Worm (Caenorhabditis elegans) whole organism, L1 larva: ENCODE data around the gene C45B2.3.
A peak's percentile ranks its signal among the peaks of the same experiment; 100 is the strongest.

Experiments
- F16B12.6 ChIP-seq: fragments of 150-350 bp; optimal IDR thresholded peaks from 2 replicates; lab custom pipeline; 2014; ENCODE audit warnings: missing biosample characterization, missing genetic modification characterization
- Y116A8C.19 ChIP-seq: sonication (generic microtip); optimal IDR thresholded peaks from 2 replicates; lab custom pipeline; 2016; ENCODE audit warnings: missing compliant biosample characterization, missing genetic modification characterization, borderline replicate concordance
- alr-1 ChIP-seq: fragments of 200-800 bp; sonication (Bioruptor generic); optimal IDR thresholded peaks from 2 replicates; lab custom pipeline; 2018; ENCODE audit warnings: borderline replicate concordance, mild to moderate bottlenecking, missing genetic modification characterization, missing compliant biosample characterization
- aly-2 ChIP-seq: fragments of 150-350 bp; optimal IDR thresholded peaks from 2 replicates; lab custom pipeline; 2014; ENCODE audit warnings: missing biosample characterization, missing genetic modification characterization
- blmp-1 ChIP-seq: fragments of 150-350 bp; optimal IDR thresholded peaks from 2 replicates; lab custom pipeline; 2014; ENCODE audit warnings: missing biosample characterization, missing genetic modification characterization
- ceh-82 ChIP-seq, 3 experiments: fragments of 150-350 bp in 1 of 3; sonication (generic microtip) in 2 of 3; optimal IDR thresholded peaks; 2 replicates each; lab custom pipeline; 2014 to 2017; ENCODE audit warnings: missing biosample characterization in 3 of 3, missing genetic modification characterization in 3 of 3
- ces-1 ChIP-seq: fragments of 150-350 bp; optimal IDR thresholded peaks from 2 replicates; lab custom pipeline; 2014; ENCODE audit warnings: missing biosample characterization, missing genetic modification reagents, missing genetic modification characterization
- dpl-1 ChIP-seq, 3 experiments: fragments of 150-350 bp in 2 of 3; sonication (generic microtip) in 1 of 3; optimal IDR thresholded peaks; 2 replicates each; lab custom pipeline; 2014 to 2017; ENCODE audit warnings: missing biosample characterization in 3 of 3, missing genetic modification characterization in 3 of 3, missing genetic modification reagents in 3 of 3
- efl-1 ChIP-seq, 4 experiments: fragments of 150-350 bp; optimal IDR thresholded peaks in 3 of 4; peaks in 1 of 4; 1 replicate in 1 of 4; 2 replicates in 3 of 4; lab custom pipeline; 2014; ENCODE audit warnings: missing biosample characterization in 2 of 4, missing genetic modification characterization in 2 of 4, missing genetic modification reagents in 2 of 4
- efl-3 ChIP-seq: fragments of 200-800 bp; sonication (Bioruptor generic); optimal IDR thresholded peaks from 2 replicates; lab custom pipeline; 2018; ENCODE audit warnings: mild to moderate bottlenecking, missing genetic modification characterization, missing compliant biosample characterization
- elt-2 ChIP-seq: sonication (generic microtip); optimal IDR thresholded peaks from 2 replicates; lab custom pipeline; 2016; ENCODE audit warnings: missing genetic modification characterization, mild to moderate bottlenecking, inconsistent platforms, missing compliant biosample characterization, missing genetic modification reagents
- elt-3 ChIP-seq, 6 experiments: fragments of 150-350 bp in 1 of 6; sonication (generic microtip); optimal IDR thresholded peaks; 2 replicates each; lab custom pipeline; 2017 to 2018; ENCODE audit warnings: missing biosample characterization in 6 of 6, missing genetic modification characterization in 6 of 6, inconsistent platforms in 1 of 6
- ets-5 ChIP-seq: fragments of 200-800 bp; sonication (Bioruptor generic); IDR thresholded peaks from 2 replicates; pipeline ENCODE4 v1.3.6; 2022; ENCODE audit warnings: missing genetic modification characterization, missing compliant biosample characterization
- fkh-10 ChIP-seq: sonication (generic microtip); optimal IDR thresholded peaks from 2 replicates; lab custom pipeline; 2017; ENCODE audit warnings: missing biosample characterization, missing genetic modification reagents, missing genetic modification characterization
- fkh-4 ChIP-seq: sonication (generic microtip); optimal IDR thresholded peaks from 2 replicates; lab custom pipeline; 2016; ENCODE audit warnings: missing compliant biosample characterization, missing genetic modification characterization, borderline replicate concordance
- fkh-8 ChIP-seq: sonication (generic microtip); optimal IDR thresholded peaks from 2 replicates; lab custom pipeline; 2016; ENCODE audit warnings: mild to moderate bottlenecking, missing genetic modification characterization, missing compliant biosample characterization
- hlh-17 ChIP-seq: fragments of 200-800 bp; sonication (Bioruptor generic); optimal IDR thresholded peaks from 2 replicates; lab custom pipeline; 2018; ENCODE audit warnings: missing genetic modification characterization, mild to moderate bottlenecking, missing compliant biosample characterization, moderate library complexity, borderline replicate concordance
- hpl-2 ChIP-seq: fragments of 150-350 bp; optimal IDR thresholded peaks from 2 replicates; lab custom pipeline; 2014; ENCODE audit warnings: missing biosample characterization, missing genetic modification reagents, missing genetic modification characterization
- isw-1 ChIP-seq: fragments of 200-800 bp; sonication (Bioruptor generic); IDR thresholded peaks from 2 replicates; pipeline ENCODE4 v1.3.6; 2022; ENCODE audit warnings: missing genetic modification characterization, missing compliant biosample characterization
- jun-1 ChIP-seq: fragments of 150-350 bp; optimal IDR thresholded peaks from 2 replicates; lab custom pipeline; 2014; ENCODE audit warnings: missing biosample characterization, missing genetic modification reagents, missing genetic modification characterization
- lin-13 ChIP-seq: fragments of 150-350 bp; optimal IDR thresholded peaks from 2 replicates; lab custom pipeline; 2014; ENCODE audit warnings: missing biosample characterization, missing genetic modification reagents, missing genetic modification characterization
- lin-35 ChIP-seq, 2 experiments: fragments of 150-350 bp; optimal IDR thresholded peaks; 2 replicates each; lab custom pipeline; 2014; ENCODE audit warnings: missing biosample characterization in 2 of 2, missing genetic modification characterization in 2 of 2, missing genetic modification reagents in 2 of 2
- lir-3 ChIP-seq: sonication (generic microtip); optimal IDR thresholded peaks from 2 replicates; lab custom pipeline; 2016; ENCODE audit warnings: mild to moderate bottlenecking, missing genetic modification characterization, moderate library complexity, missing compliant biosample characterization; ENCODE audit not compliant: poor library complexity
- lsy-2 ChIP-seq, 2 experiments: fragments of 150-350 bp; optimal IDR thresholded peaks; 2 replicates each; lab custom pipeline; 2014; ENCODE audit warnings: missing biosample characterization in 2 of 2, missing genetic modification characterization in 2 of 2
- mdl-1 ChIP-seq, 2 experiments: fragments of 150-350 bp; optimal IDR thresholded peaks; 2 replicates each; lab custom pipeline; 2014 to 2017; ENCODE audit warnings: missing biosample characterization in 2 of 2, missing genetic modification characterization in 2 of 2, inconsistent platforms in 1 of 2
- mef-2 ChIP-seq: fragments of 150-350 bp; optimal IDR thresholded peaks from 2 replicates; lab custom pipeline; 2014; ENCODE audit warnings: missing biosample characterization, missing genetic modification characterization
- mep-1 ChIP-seq: fragments of 150-350 bp; optimal IDR thresholded peaks from 2 replicates; lab custom pipeline; 2014; ENCODE audit warnings: missing biosample characterization, missing genetic modification characterization
- nhr-11 ChIP-seq: fragments of 150-350 bp; optimal IDR thresholded peaks from 2 replicates; lab custom pipeline; 2014; ENCODE audit warnings: missing biosample characterization, missing genetic modification characterization
- nhr-28 ChIP-seq: fragments of 150-350 bp; optimal IDR thresholded peaks from 2 replicates; lab custom pipeline; 2014; ENCODE audit warnings: missing biosample characterization, missing genetic modification characterization
- nhr-76 ChIP-seq: sonication (generic microtip); optimal IDR thresholded peaks from 2 replicates; lab custom pipeline; 2017; ENCODE audit warnings: missing biosample characterization, missing genetic modification characterization
- nhr-77 ChIP-seq: fragments of 150-350 bp; optimal IDR thresholded peaks from 2 replicates; lab custom pipeline; 2014; ENCODE audit warnings: missing biosample characterization, missing genetic modification characterization
- nhr-85 ChIP-seq: sonication (generic microtip); peaks from one replicate; lab custom pipeline; 2016; ENCODE audit warnings: missing genetic modification characterization, inconsistent platforms, missing compliant biosample characterization
- pag-3 ChIP-seq: sonication (generic microtip); optimal IDR thresholded peaks from 2 replicates; lab custom pipeline; 2017; ENCODE audit warnings: missing genetic modification characterization, mild to moderate bottlenecking, missing compliant biosample characterization, antibody characterized with exemption, borderline replicate concordance; ENCODE audit not compliant: insufficient read depth
- pax-3 ChIP-seq: fragments of 200-800 bp; sonication (Bioruptor generic); optimal IDR thresholded peaks from 2 replicates; lab custom pipeline; 2018; ENCODE audit warnings: mild to moderate bottlenecking, missing genetic modification characterization, moderate library complexity, missing compliant biosample characterization
- pqm-1 ChIP-seq: sonication (generic microtip); optimal IDR thresholded peaks from 3 replicates; lab custom pipeline; 2017; ENCODE audit warnings: missing biosample characterization, missing genetic modification characterization
- rnt-1 ChIP-seq: sonication (generic microtip); optimal IDR thresholded peaks from 2 replicates; lab custom pipeline; 2016; ENCODE audit warnings: mild to moderate bottlenecking, missing genetic modification characterization, moderate library complexity, missing compliant biosample characterization
- skn-1 ChIP-seq: fragments of 150-350 bp; optimal IDR thresholded peaks from 2 replicates; lab custom pipeline; 2014; ENCODE audit warnings: missing biosample characterization, missing genetic modification characterization
- snpc-4 ChIP-seq: fragments of 150-350 bp; optimal IDR thresholded peaks from 2 replicates; lab custom pipeline; 2014; ENCODE audit warnings: missing biosample characterization, missing genetic modification characterization
- sup-37 ChIP-seq: fragments of 200-800 bp; sonication (Bioruptor generic); optimal IDR thresholded peaks from 2 replicates; lab custom pipeline; 2018; ENCODE audit warnings: mild to moderate bottlenecking, missing genetic modification characterization, missing compliant biosample characterization
- swsn-7 ChIP-seq: sonication (generic microtip); optimal IDR thresholded peaks from 2 replicates; lab custom pipeline; 2016; ENCODE audit warnings: missing genetic modification characterization, missing compliant biosample characterization
- tbx-2 ChIP-seq: sonication (generic microtip); optimal IDR thresholded peaks from 2 replicates; lab custom pipeline; 2016; ENCODE audit warnings: missing genetic modification characterization, missing compliant biosample characterization
- unc-130 ChIP-seq: fragments of 150-350 bp; optimal IDR thresholded peaks from 2 replicates; lab custom pipeline; 2017; ENCODE audit warnings: missing biosample characterization, missing genetic modification characterization, inconsistent platforms
- unc-30 ChIP-seq: sonication (generic microtip); optimal IDR thresholded peaks from 2 replicates; lab custom pipeline; 2017; ENCODE audit warnings: missing biosample characterization, missing genetic modification characterization
- unc-62 ChIP-seq: fragments of 150-350 bp; optimal IDR thresholded peaks from 2 replicates; lab custom pipeline; 2014; ENCODE audit warnings: missing biosample characterization, missing genetic modification reagents, missing genetic modification characterization
- unc-86 ChIP-seq: sonication (generic microtip); optimal IDR thresholded peaks from 2 replicates; lab custom pipeline; 2016; ENCODE audit warnings: missing genetic modification characterization, missing compliant biosample characterization
- unc-98 ChIP-seq: fragments of 200-800 bp; sonication (Bioruptor generic); IDR thresholded peaks from 2 replicates; pipeline ENCODE4 v1.3.6; 2022; ENCODE audit warnings: missing genetic modification characterization, missing compliant biosample characterization
- vab-15 ChIP-seq: sonication (generic microtip); optimal IDR thresholded peaks from 2 replicates; lab custom pipeline; 2017; ENCODE audit warnings: missing genotype, mild to moderate bottlenecking, missing genetic modification characterization, missing compliant biosample characterization
- xbp-1 ChIP-seq: sonication (generic microtip); optimal IDR thresholded peaks from 2 replicates; lab custom pipeline; 2016; ENCODE audit warnings: missing genetic modification characterization, missing compliant biosample characterization

Gene C45B2.3

DNA sequence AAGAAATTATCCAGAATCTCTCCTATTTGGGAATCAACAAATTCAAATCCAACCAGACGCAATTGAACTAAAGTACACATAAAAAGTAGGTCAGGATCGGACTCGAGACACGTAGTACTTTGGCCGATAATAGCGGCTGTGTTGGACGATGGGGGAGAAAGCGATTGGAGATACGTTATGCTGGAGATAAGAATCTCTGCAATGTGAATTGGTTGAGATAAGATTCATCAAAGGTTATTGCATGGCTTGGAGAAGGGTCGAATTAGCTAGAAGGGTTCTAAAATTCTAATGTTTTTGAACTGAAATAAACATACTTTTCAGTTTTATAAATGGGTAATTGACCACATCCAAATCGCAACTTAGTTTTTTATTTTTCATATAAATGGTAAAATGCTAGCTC, 9.8 kb downstream of the C45B2.3 start:
- TF ChIP-seq swsn-7 (tag; lab: Kevin White, UChicago) (no peak), elt-3 (tag; optimal IDR thresholded peaks at IDR 0.05; lab: Kevin White, UChicago) (peak in 1 of 6 experiments; percentile 21), hpl-2 (GFP tag; lab: Kevin White, UChicago) (no peak), efl-3 (no peak), rnt-1 (tag; lab: Kevin White, UChicago) (peak; percentile 29), nhr-76 (tag; lab: Kevin White, UChicago) (no peak), nhr-85 (peak; percentile 69), blmp-1 (peak; percentile 72), mef-2 (tag; lab: Kevin White, UChicago) (no peak)

DNA sequence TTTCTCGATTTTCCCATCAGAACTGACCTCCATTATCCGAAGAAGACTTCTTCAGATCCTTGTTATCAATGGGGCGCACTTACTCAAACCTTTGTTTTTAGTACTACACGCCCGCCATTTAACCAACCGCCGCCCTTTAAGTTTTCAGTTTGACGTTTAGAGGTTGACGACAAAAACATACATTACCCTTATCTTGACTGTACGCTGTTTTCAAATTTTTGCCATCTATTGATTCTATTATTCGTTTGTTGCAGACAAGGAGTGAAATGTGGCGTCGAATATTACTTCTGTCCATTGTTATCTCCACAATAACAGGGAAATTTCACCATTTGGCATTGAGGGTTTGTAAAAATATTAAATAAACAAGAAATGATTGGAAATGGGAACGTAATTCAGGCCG, 10.3 kb downstream of the C45B2.3 start, which contains the start of gene C15H9.5:
Gene C15H9.5 (plus strand): TSS at position 255 of the 400 bp plus-strand sequence.
- TF ChIP-seq ets-5 (GFP tag; lab: Robert Waterston, UW): no peak
- TF ChIP-seq nhr-28: no peak
- TF ChIP-seq skn-1 (tag; lab: Kevin White, UChicago): no peak
- no peak for TF ChIP-seq nhr-11 (tag; lab: Kevin White, UChicago)
- TF ChIP-seq xbp-1 (tag; lab: Kevin White, UChicago): peak; percentile 76
- TF ChIP-seq fkh-8 (tag; lab: Kevin White, UChicago): no peak
- TF ChIP-seq nhr-85: no peak
- TF ChIP-seq F16B12.6 (tag; lab: Kevin White, UChicago): no peak
- TF ChIP-seq lsy-2 (tag; optimal IDR thresholded peaks at IDR 0.05; lab: Kevin White, UChicago): peak in 1 of 2 experiments; percentile 28
- TF ChIP-seq mep-1 (tag; lab: Kevin White, UChicago): peak; percentile 33
- TF ChIP-seq snpc-4 (tag; lab: Kevin White, UChicago): no peak
- TF ChIP-seq fkh-4: no peak
- TF ChIP-seq, all 84 proteins: peak for 3

DNA sequence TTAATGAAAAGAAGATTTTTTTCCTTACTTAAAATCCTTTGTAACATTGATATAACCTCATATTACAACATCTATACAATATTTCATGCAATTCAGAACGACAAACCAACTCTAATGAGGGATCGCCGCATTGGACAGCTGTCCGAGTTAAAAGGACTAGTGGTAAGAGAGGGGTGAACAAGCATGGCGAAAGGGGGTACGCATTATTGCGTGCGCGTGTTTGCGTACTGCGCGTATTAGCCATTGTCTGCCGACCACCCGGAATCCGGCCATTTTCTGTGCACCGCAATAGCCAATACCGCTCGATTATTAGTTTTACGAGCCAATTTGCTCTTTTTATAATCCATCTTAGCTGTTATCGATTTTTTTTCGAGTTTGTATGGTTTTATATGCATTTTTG, 14.8 kb downstream of the C45B2.3 start, which contains the start of gene C15H9.4:
Gene C15H9.4 (plus strand): TSS at position 93 of the 400 bp plus-strand sequence.
- TF ChIP-seq aly-2 (no peak), unc-86 (tag; lab: Kevin White, UChicago) (peak; percentile 18), lir-3 (no peak), unc-30 (tag; lab: Kevin White, UChicago) (no peak), hlh-17 (GFP tag; lab: Kevin White, UChicago) (no peak), snpc-4 (tag; lab: Kevin White, UChicago) (no peak), fkh-10 (GFP tag; lab: Kevin White, UChicago) (no peak), blmp-1 (no peak), ceh-82 (tag; optimal IDR thresholded peaks at IDR 0.05; lab: Kevin White, UChicago) (peak; percentile 30 to 58 (median 51)), unc-62 (GFP tag; lab: Kevin White, UChicago) (no peak), mdl-1 (tag; optimal IDR thresholded peaks at IDR 0.05; lab: Kevin White, UChicago) (peak in 1 of 2 experiments; percentile 39), dpl-1 (GFP tag; optimal IDR thresholded peaks at IDR 0.05; lab: Kevin White, UChicago) (peak in 2 of 3 experiments; percentile 13 to 17), lin-13 (GFP tag; lab: Kevin White, UChicago) (no peak), sup-37 (GFP tag; lab: Kevin White, UChicago) (no peak), elt-2 (tag; lab: Kevin White, UChicago) (no peak), alr-1 (tag; lab: Kevin White, UChicago) (no peak), isw-1 (GFP tag; lab: Robert Waterston, UW) (peak; percentile 29; the same call in 1 of the 2 replicates), pag-3 (no peak), unc-130 (tag; lab: Kevin White, UChicago) (peak; percentile 44), Y116A8C.19 (no peak), vab-15 (tag; lab: Kevin White, UChicago) (peak; percentile 26), efl-1 (optimal IDR thresholded peaks at IDR 0.05; lab: Kevin White, UChicago) (peak; percentile 23 to 28), efl-1 (GFP tag; optimal IDR thresholded peaks at IDR 0.05 in 1 of 2; lab: Kevin White, UChicago) (peak in 1 of 2 experiments; percentile 60), nhr-11 (tag; lab: Kevin White, UChicago) (no peak), tbx-2 (tag; lab: Kevin White, UChicago) (peak; percentile 54), pax-3 (no peak), jun-1 (tag; lab: Kevin White, UChicago) (no peak), xbp-1 (tag; lab: Kevin White, UChicago) (peak; percentile 98), fkh-8 (tag; lab: Kevin White, UChicago) (peak; percentile 44), lin-35 (GFP tag; optimal IDR thresholded peaks at IDR 0.05; lab: Kevin White, UChicago) (peak; percentile 18 to 24), nhr-77 (tag; lab: Kevin White, UChicago) (no peak), ces-1 (GFP tag; lab: Kevin White, UChicago) (no peak), skn-1 (tag; lab: Kevin White, UChicago) (peak; percentile 21), pqm-1 (no peak), unc-98 (GFP tag; lab: Robert Waterston, UW) (no peak)
